Fruit fly (Drosophila melanogaster) whole organism, prepupa: Measurements from ENCODE around the gene CG33270.

Experiments
- Blimp-1 ChIP-seq: fragments of 200-800 bp; sonication (Bioruptor generic); optimal IDR thresholded peaks from 3 replicates; lab custom pipeline; 2017; ENCODE audit warnings: missing biosample characterization, missing genetic modification characterization, mild to moderate bottlenecking, moderate library complexity, missing genetic modification reagents
- CG11294 ChIP-seq: fragments of 200-800 bp; sonication (Bioruptor generic); IDR thresholded peaks from 2 replicates; pipeline ENCODE4 v1.3.6; 2022; ENCODE audit warnings: missing biosample characterization, missing genetic modification characterization
- CG11762 ChIP-seq: fragments of 200-800 bp; sonication (Bioruptor generic); optimal IDR thresholded peaks from 3 replicates; lab custom pipeline; 2016; ENCODE audit warnings: missing biosample characterization, missing genetic modification characterization; ENCODE audit not compliant: insufficient read depth
- CG11902 ChIP-seq: fragments of 200-800 bp; sonication (Bioruptor generic); optimal IDR thresholded peaks from 3 replicates; lab custom pipeline; 2016; ENCODE audit warnings: missing biosample characterization, missing genetic modification characterization
- CG15336 ChIP-seq: fragments of 200-800 bp; sonication (Bioruptor generic); IDR thresholded peaks from 2 replicates; pipeline ENCODE4 v1.3.6; 2022; ENCODE audit warnings: missing biosample characterization, missing genetic modification characterization
- CG1621 ChIP-seq: fragments of 200-800 bp; sonication (Bioruptor generic); optimal IDR thresholded peaks from 3 replicates; lab custom pipeline; 2018; ENCODE audit warnings: missing biosample characterization, mild to moderate bottlenecking, missing genetic modification characterization
- CG31627 ChIP-seq: fragments of 200-800 bp; sonication (Bioruptor generic); optimal IDR thresholded peaks from 3 replicates; lab custom pipeline; 2016; ENCODE audit warnings: missing biosample characterization, missing genetic modification characterization
- CG32006 ChIP-seq: fragments of 200-800 bp; sonication (Bioruptor generic); optimal IDR thresholded peaks from 3 replicates; lab custom pipeline; 2017; ENCODE audit warnings: missing biosample characterization, mild to moderate bottlenecking, missing genetic modification characterization
- CG34406 ChIP-seq: fragments of 200-800 bp; sonication (Bioruptor generic); optimal IDR thresholded peaks from 3 replicates; lab custom pipeline; 2016; ENCODE audit warnings: missing biosample characterization, missing genetic modification characterization
- CG3919 ChIP-seq: fragments of 200-800 bp; sonication (Bioruptor generic); optimal IDR thresholded peaks from 3 replicates; lab custom pipeline; 2016; ENCODE audit warnings: missing biosample characterization, missing genetic modification characterization
- CG6163 ChIP-seq: fragments of 200-800 bp; sonication (Bioruptor generic); IDR thresholded peaks from 3 replicates; pipeline ENCODE4 v1.3.6; 2022; ENCODE audit warnings: missing biosample characterization, missing genetic modification characterization
- CG6276 ChIP-seq: fragments of 200-800 bp; sonication (Bioruptor generic); optimal IDR thresholded peaks from 2 replicates; lab custom pipeline; 2017; ENCODE audit warnings: missing biosample characterization, mild to moderate bottlenecking, missing genetic modification characterization
- CG6808 ChIP-seq: fragments of 200-800 bp; sonication (Bioruptor generic); optimal IDR thresholded peaks from 3 replicates; lab custom pipeline; 2017; ENCODE audit warnings: missing biosample characterization, missing genetic modification characterization, mild to moderate bottlenecking, moderate library complexity, missing genetic modification reagents
- CG8119 ChIP-seq: fragments of 200-800 bp; sonication (Bioruptor generic); IDR thresholded peaks from 3 replicates; pipeline ENCODE4 v1.3.6; 2022; ENCODE audit warnings: missing biosample characterization, missing genetic modification characterization
- CG8632 ChIP-seq: fragments of 200-800 bp; sonication (Bioruptor generic); optimal IDR thresholded peaks from 3 replicates; lab custom pipeline; 2016; ENCODE audit warnings: missing biosample characterization, missing genetic modification characterization
- Eip75B ChIP-seq: fragments of 200-800 bp; sonication (Bioruptor generic); optimal IDR thresholded peaks from 3 replicates; lab custom pipeline; 2016; ENCODE audit warnings: missing biosample characterization, missing genetic modification characterization
- Eip78C ChIP-seq: fragments of 200-800 bp; sonication (Bioruptor generic); peaks from one replicate; lab custom pipeline; 2016; ENCODE audit warnings: missing biosample characterization, missing genetic modification characterization
- Eip93F ChIP-seq: fragments of 200-800 bp; sonication (Bioruptor generic); optimal IDR thresholded peaks from 2 replicates; lab custom pipeline; 2016; ENCODE audit warnings: missing biosample characterization, mild to moderate bottlenecking, missing genetic modification characterization
- Ets96B ChIP-seq: fragments of 200-800 bp; optimal IDR thresholded peaks from 2 replicates; lab custom pipeline; 2019; ENCODE audit warnings: missing biosample characterization, mild to moderate bottlenecking, missing genetic modification characterization, moderate library complexity
- Hr4 ChIP-seq: fragments of 200-800 bp; sonication (Bioruptor generic); optimal IDR thresholded peaks from 3 replicates; lab custom pipeline; 2016; ENCODE audit warnings: missing biosample characterization, missing genetic modification characterization
- Met ChIP-seq: fragments of 200-800 bp; sonication (Bioruptor generic); optimal IDR thresholded peaks from 3 replicates; lab custom pipeline; 2016; ENCODE audit warnings: missing biosample characterization, missing genetic modification characterization
- OdsH ChIP-seq: fragments of 200-800 bp; sonication (Bioruptor generic); optimal IDR thresholded peaks from 3 replicates; lab custom pipeline; 2016; ENCODE audit warnings: missing biosample characterization, missing genetic modification characterization
- Smox ChIP-seq: fragments of 200-800 bp; sonication (Bioruptor generic); optimal IDR thresholded peaks from 3 replicates; lab custom pipeline; 2016; ENCODE audit warnings: missing biosample characterization, missing genetic modification characterization
- Sox102F ChIP-seq: fragments of 200-800 bp; sonication (Bioruptor generic); optimal IDR thresholded peaks from 2 replicates; lab custom pipeline; 2016; ENCODE audit warnings: missing biosample characterization, mild to moderate bottlenecking, missing genetic modification characterization
- Sox14 ChIP-seq: fragments of 200-800 bp; sonication (Bioruptor generic); optimal IDR thresholded peaks from 3 replicates; lab custom pipeline; 2016; ENCODE audit warnings: missing biosample characterization, missing genetic modification characterization
- Sox15 ChIP-seq: fragments of 200-800 bp; sonication (Bioruptor generic); optimal IDR thresholded peaks from 3 replicates; lab custom pipeline; 2016; ENCODE audit warnings: missing biosample characterization, missing genetic modification characterization
- achi ChIP-seq: fragments of 200-800 bp; sonication (Bioruptor generic); optimal IDR thresholded peaks from 3 replicates; lab custom pipeline; 2016; ENCODE audit warnings: missing biosample characterization, missing genetic modification characterization
- acj6 ChIP-seq: fragments of 200-800 bp; sonication (Bioruptor generic); optimal IDR thresholded peaks from 3 replicates; lab custom pipeline; 2016; ENCODE audit warnings: missing biosample characterization, missing genetic modification characterization
- cyc ChIP-seq: fragments of 200-800 bp; sonication (Bioruptor generic); optimal IDR thresholded peaks from 3 replicates; lab custom pipeline; 2016; ENCODE audit warnings: missing biosample characterization, missing genetic modification characterization
- dac ChIP-seq: fragments of 200-800 bp; sonication (Bioruptor generic); optimal IDR thresholded peaks from 2 replicates; lab custom pipeline; 2017; ENCODE audit warnings: missing biosample characterization, mild to moderate bottlenecking, missing genetic modification characterization
- dsx ChIP-seq: fragments of 200-800 bp; optimal IDR thresholded peaks from 3 replicates; lab custom pipeline; 2019; ENCODE audit warnings: missing biosample characterization, mild to moderate bottlenecking, missing genetic modification characterization, moderate library complexity; ENCODE audit not compliant: poor library complexity, severe bottlenecking
- eg ChIP-seq: fragments of 200-800 bp; sonication (Bioruptor generic); IDR thresholded peaks from 3 replicates; pipeline ENCODE4 v1.3.6; 2022; ENCODE audit warnings: missing biosample characterization, missing genetic modification characterization
- esn ChIP-seq: fragments of 200-800 bp; sonication (Bioruptor generic); optimal IDR thresholded peaks from 2 replicates; lab custom pipeline; 2016; ENCODE audit warnings: missing biosample characterization, mild to moderate bottlenecking, missing genetic modification characterization, moderate library complexity
- fd85E ChIP-seq: fragments of 200-800 bp; sonication (Bioruptor generic); optimal IDR thresholded peaks from 3 replicates; lab custom pipeline; 2016; ENCODE audit warnings: missing biosample characterization, missing genetic modification characterization
- fkh ChIP-seq: fragments of 200-800 bp; sonication (Bioruptor generic); optimal IDR thresholded peaks from 3 replicates; lab custom pipeline; 2017; ENCODE audit warnings: missing biosample characterization, mild to moderate bottlenecking, missing genetic modification characterization, moderate library complexity
- lz ChIP-seq: fragments of 200-800 bp; sonication (Bioruptor generic); optimal IDR thresholded peaks from 3 replicates; lab custom pipeline; 2016; ENCODE audit warnings: missing biosample characterization, missing genetic modification characterization
- pdm3 ChIP-seq: fragments of 200-800 bp; sonication (Bioruptor generic); optimal IDR thresholded peaks from 3 replicates; lab custom pipeline; 2016; ENCODE audit warnings: missing biosample characterization, missing genetic modification characterization
- spab ChIP-seq: fragments of 200-800 bp; sonication (Bioruptor generic); optimal IDR thresholded peaks from 2 replicates; lab custom pipeline; 2017; ENCODE audit warnings: missing biosample characterization, mild to moderate bottlenecking, missing genetic modification characterization, missing genetic modification reagents
- svp ChIP-seq: fragments of 200-800 bp; sonication (Bioruptor generic); peaks from one replicate; lab custom pipeline; 2016; ENCODE audit warnings: missing biosample characterization, missing genetic modification characterization
- topi ChIP-seq: fragments of 200-800 bp; sonication (Bioruptor generic); optimal IDR thresholded peaks from 3 replicates; lab custom pipeline; 2016; ENCODE audit warnings: missing biosample characterization, missing genetic modification characterization
- vri ChIP-seq: fragments of 200-800 bp; sonication (Bioruptor generic); optimal IDR thresholded peaks from 3 replicates; lab custom pipeline; 2016; ENCODE audit warnings: missing biosample characterization, mild to moderate bottlenecking, missing genetic modification characterization

Gene CG33270

dm6 chr3L:11536132-11536531, 42.3 kb downstream of the CG33270 start (continued):
- TF ChIP-seq topi (peak; percentile 50), Sox15 (no peak), CG11902 (GFP tag; lab: Kevin White, UChicago) (no peak), CG11294 (no peak), CG11762 (no peak), CG32006 (GFP tag; lab: Kevin White, UChicago) (peak; percentile 22), CG8119 (GFP tag; lab: Robert Waterston, UW) (peak; percentile 66), Sox102F (peak; percentile 31), CG8632 (GFP tag; lab: Kevin White, UChicago) (no peak), Eip78C (peak; percentile 70), esn (GFP tag; lab: Kevin White, UChicago) (peak; percentile 37), CG31627 (peak; percentile 37), dsx (GFP tag; lab: Kevin White, UChicago) (no peak), CG3919 (GFP tag; lab: Kevin White, UChicago) (peak; percentile 44), spab (no peak), Met (GFP tag; lab: Kevin White, UChicago) (peak; percentile 18), OdsH (GFP tag; lab: Kevin White, UChicago) (peak; percentile 33), Ets96B (tag; lab: Kevin White, UChicago) (no peak), lz (GFP tag; lab: Kevin White, UChicago) (no peak), fd85E (no peak), vri (no peak), CG34406 (GFP tag; lab: Kevin White, UChicago) (peak; percentile 1), Eip93F (GFP tag; lab: Kevin White, UChicago) (no peak), Eip75B (GFP tag; lab: Kevin White, UChicago) (no peak), acj6 (peak; percentile 46), CG6808 (GFP tag; lab: Kevin White, UChicago) (no peak), Smox (GFP tag; lab: Kevin White, UChicago) (peak; percentile 23), fkh (GFP tag; lab: Kevin White, UChicago) (no peak), dac (no peak), Sox14 (GFP tag; lab: Kevin White, UChicago) (peak; percentile 52), eg (GFP tag; lab: Robert Waterston, UW) (peak; percentile 67), Blimp-1 (GFP tag; lab: Kevin White, UChicago) (no peak), cyc (GFP tag; lab: Kevin White, UChicago) (peak; percentile 63)

- TF ChIP-seq Sox14 (GFP tag; lab: Kevin White, UChicago) (no peak), CG8119 (GFP tag; lab: Robert Waterston, UW) (peak; percentile 39; the same call in 2 of the 3 replicates), achi (GFP tag; lab: Kevin White, UChicago) (peak; percentile 35), fd85E (no peak), CG32006 (GFP tag; lab: Kevin White, UChicago) (peak; percentile 60), vri (peak; percentile 49), Blimp-1 (GFP tag; lab: Kevin White, UChicago) (no peak), Hr4 (peak; percentile 16), eg (GFP tag; lab: Robert Waterston, UW) (peak; percentile 73), CG1621 (tag; lab: Kevin White, UChicago) (no peak), acj6 (peak; percentile 15), CG11294 (peak; percentile 57), svp (peak; percentile 20), CG6276 (GFP tag; lab: Kevin White, UChicago) (peak; percentile 19), OdsH (GFP tag; lab: Kevin White, UChicago) (peak; percentile 7), fkh (GFP tag; lab: Kevin White, UChicago) (peak; percentile 18), CG15336 (GFP tag; lab: Robert Waterston, UW) (peak; percentile 56; the same call in 1 of the 2 replicates), CG6163 (peak; percentile 64), pdm3 (peak; percentile 7), esn (GFP tag; lab: Kevin White, UChicago) (no peak)
Observed at dm6 chr3L:11534391-11535246, 43.8 kb downstream of the CG33270 start.
